Fruit fly (Drosophila melanogaster) whole organism, embryonic: ENCODE measurements around the gene CG14427.
A peak's percentile ranks its signal among the peaks of the same experiment; 100 is the strongest.

ENCODE experiments used
- ATbp ChIP-seq: fragments of 200-800 bp; sonication (Bioruptor generic); optimal IDR thresholded peaks from 2 replicates; lab custom pipeline; 2017; ENCODE audit warnings: missing biosample characterization, mild to moderate bottlenecking, missing genetic modification characterization, missing genetic modification reagents
- BEAF-32 ChIP-seq: fragments of 200-800 bp; sonication (Bioruptor generic); optimal IDR thresholded peaks from 3 replicates; lab custom pipeline; 2017; ENCODE audit warnings: missing biosample characterization, missing genetic modification characterization, mild to moderate bottlenecking, moderate library complexity, missing genetic modification reagents
- Bdp1 ChIP-seq: fragments of 200-800 bp; sonication (Bioruptor generic); optimal IDR thresholded peaks from 3 replicates; lab custom pipeline; 2016; ENCODE audit warnings: missing biosample characterization, missing genetic modification characterization
- CG12236 ChIP-seq: fragments of 200-800 bp; sonication (Bioruptor generic); optimal IDR thresholded peaks from 2 replicates; lab custom pipeline; 2016; ENCODE audit warnings: missing biosample characterization, missing genetic modification characterization
- CG13287 ChIP-seq: fragments of 200-800 bp; sonication (Bioruptor generic); IDR thresholded peaks from 2 replicates; pipeline ENCODE4 v1.3.6; 2022; ENCODE audit warnings: missing biosample characterization, missing genetic modification characterization; ENCODE audit not compliant: partially characterized antibody
- CG1529 ChIP-seq: fragments of 200-800 bp; sonication (Bioruptor generic); optimal IDR thresholded peaks from 3 replicates; lab custom pipeline; 2018; ENCODE audit warnings: missing biosample characterization, missing genetic modification characterization
- CG17186 ChIP-seq: fragments of 200-800 bp; sonication (Bioruptor generic); optimal IDR thresholded peaks from 3 replicates; lab custom pipeline; 2017; ENCODE audit warnings: missing biosample characterization, missing genetic modification reagents, missing genetic modification characterization
- CG17359 ChIP-seq: fragments of 200-800 bp; sonication (Bioruptor generic); optimal IDR thresholded peaks from 3 replicates; lab custom pipeline; 2018; ENCODE audit warnings: missing biosample characterization, mild to moderate bottlenecking, missing genetic modification characterization, moderate library complexity
- CG2116 ChIP-seq: fragments of 200-800 bp; sonication (Bioruptor generic); optimal IDR thresholded peaks from 3 replicates; lab custom pipeline; 2018; ENCODE audit warnings: missing biosample characterization, mild to moderate bottlenecking, missing genetic modification characterization
- CG30020 ChIP-seq: fragments of 200-800 bp; optimal IDR thresholded peaks from 2 replicates; lab custom pipeline; 2019; ENCODE audit warnings: missing biosample characterization, mild to moderate bottlenecking, missing genetic modification characterization, moderate library complexity
- CG34224 ChIP-seq: fragments of 200-800 bp; sonication (Bioruptor generic); IDR thresholded peaks from 3 replicates; pipeline ENCODE4 v1.3.6; 2022; ENCODE audit warnings: missing biosample characterization, missing genetic modification characterization; ENCODE audit not compliant: partially characterized antibody
- CG34376 ChIP-seq: fragments of 200-800 bp; sonication (Bioruptor generic); optimal IDR thresholded peaks from 2 replicates; lab custom pipeline; 2018; ENCODE audit warnings: missing biosample characterization, mild to moderate bottlenecking, missing genetic modification characterization
- CG4328 ChIP-seq: fragments of 200-800 bp; sonication (Bioruptor generic); optimal IDR thresholded peaks from 3 replicates; lab custom pipeline; 2017; ENCODE audit warnings: missing biosample characterization, missing genetic modification reagents, missing genetic modification characterization
- CG4424 ChIP-seq: fragments of 200-800 bp; sonication (Bioruptor generic); optimal IDR thresholded peaks from 3 replicates; lab custom pipeline; 2016; ENCODE audit warnings: missing biosample characterization, missing genetic modification characterization
- CG4617 ChIP-seq: fragments of 200-800 bp; sonication (Bioruptor generic); optimal IDR thresholded peaks from 3 replicates; lab custom pipeline; 2016; ENCODE audit warnings: missing biosample characterization, missing genetic modification characterization, borderline replicate concordance
- CG4820 ChIP-seq: fragments of 200-800 bp; sonication (Bioruptor generic); optimal IDR thresholded peaks from 3 replicates; lab custom pipeline; 2016; ENCODE audit warnings: missing biosample characterization, missing genetic modification characterization
- CG7271 ChIP-seq: fragments of 200-800 bp; sonication (Bioruptor generic); optimal IDR thresholded peaks from 2 replicates; lab custom pipeline; 2018; ENCODE audit warnings: missing biosample characterization, mild to moderate bottlenecking, missing genetic modification characterization, moderate library complexity
- CG7372 ChIP-seq: fragments of 200-800 bp; sonication (Bioruptor generic); IDR thresholded peaks from 2 replicates; pipeline ENCODE4 v1.3.6; 2022; ENCODE audit warnings: missing biosample characterization, missing genetic modification characterization
- CG8765 ChIP-seq: fragments of 200-800 bp; sonication (Bioruptor generic); IDR thresholded peaks from 2 replicates; pipeline ENCODE4 v1.3.6; 2022; ENCODE audit warnings: missing biosample characterization, missing genetic modification characterization
- CG9437 ChIP-seq: fragments of 200-800 bp; sonication (Bioruptor generic); optimal IDR thresholded peaks from 2 replicates; lab custom pipeline; 2018; ENCODE audit warnings: missing biosample characterization, mild to moderate bottlenecking, missing genetic modification characterization
- Dip2 ChIP-seq: fragments of 200-800 bp; sonication (Bioruptor generic); IDR thresholded peaks from 2 replicates; pipeline ENCODE4 v1.3.6; 2022; ENCODE audit warnings: missing biosample characterization, missing genetic modification characterization
- Dip3 ChIP-seq: fragments of 200-800 bp; sonication (Bioruptor generic); optimal IDR thresholded peaks from 3 replicates; lab custom pipeline; 2016; ENCODE audit warnings: missing biosample characterization, missing genetic modification characterization
- Dp ChIP-seq: fragments of 200-800 bp; sonication (Bioruptor generic); optimal IDR thresholded peaks from 2 replicates; lab custom pipeline; 2018; ENCODE audit warnings: missing biosample characterization, mild to moderate bottlenecking, missing genetic modification characterization, moderate library complexity
- E2f2 ChIP-seq: fragments of 200-800 bp; sonication (Bioruptor generic); IDR thresholded peaks from 2 replicates; pipeline ENCODE4 v1.3.6; 2022; ENCODE audit warnings: missing biosample characterization, missing genetic modification characterization
- Gsc ChIP-seq: fragments of 200-800 bp; sonication (Bioruptor generic); IDR thresholded peaks from 2 replicates; pipeline ENCODE4 v1.3.6; 2022; ENCODE audit warnings: missing biosample characterization, missing genetic modification characterization
- Myb ChIP-seq: fragments of 200-800 bp; sonication (Bioruptor generic); optimal IDR thresholded peaks from 2 replicates; lab custom pipeline; 2016; ENCODE audit warnings: missing biosample characterization, missing genetic modification characterization
- Nf-YC ChIP-seq: fragments of 200-800 bp; optimal IDR thresholded peaks from 3 replicates; lab custom pipeline; 2019; ENCODE audit warnings: missing biosample characterization, mild to moderate bottlenecking, missing genetic modification characterization, moderate library complexity
- Oaz ChIP-seq: fragments of 200-800 bp; sonication (Bioruptor generic); IDR thresholded peaks from 2 replicates; pipeline ENCODE4 v1.3.6; 2022; ENCODE audit warnings: missing biosample characterization, missing genetic modification characterization
- Sox100B ChIP-seq: fragments of 200-800 bp; sonication (Bioruptor generic); optimal IDR thresholded peaks from 3 replicates; lab custom pipeline; 2018; ENCODE audit warnings: missing biosample characterization, mild to moderate bottlenecking, missing genetic modification characterization
- Sry-δ ChIP-seq: fragments of 200-800 bp; sonication (Bioruptor generic); optimal IDR thresholded peaks from 2 replicates; lab custom pipeline; 2016; ENCODE audit warnings: missing biosample characterization, missing genetic modification characterization
- al ChIP-seq: fragments of 200-800 bp; sonication (Bioruptor generic); IDR thresholded peaks from 2 replicates; pipeline ENCODE4 v1.3.6; 2022; ENCODE audit warnings: missing biosample characterization, missing genetic modification characterization
- ara ChIP-seq: fragments of 200-800 bp; sonication (Bioruptor generic); IDR thresholded peaks from 2 replicates; pipeline ENCODE4 v1.3.6; 2022; ENCODE audit warnings: missing biosample characterization, missing genetic modification characterization
- az2 ChIP-seq: fragments of 200-800 bp; sonication (Bioruptor generic); optimal IDR thresholded peaks from 3 replicates; lab custom pipeline; 2016; ENCODE audit warnings: missing biosample characterization, missing genetic modification characterization
- chinmo ChIP-seq: fragments of 200-800 bp; sonication (Bioruptor generic); IDR thresholded peaks from 4 replicates; pipeline ENCODE4 v1.3.6; 2022; ENCODE audit warnings: missing biosample characterization, missing genetic modification characterization; ENCODE audit not compliant: partially characterized antibody
- chn ChIP-seq: fragments of 200-800 bp; sonication (Bioruptor generic); optimal IDR thresholded peaks from 2 replicates; lab custom pipeline; 2016; ENCODE audit warnings: missing biosample characterization, missing genetic modification characterization
- da ChIP-seq: fragments of 200-800 bp; sonication (Bioruptor generic); optimal IDR thresholded peaks from 2 replicates; lab custom pipeline; 2016; ENCODE audit warnings: missing biosample characterization, missing genetic modification characterization
- dati ChIP-seq: fragments of 200-800 bp; sonication (Bioruptor generic); IDR thresholded peaks from 2 replicates; pipeline ENCODE4 v1.3.6; 2022; ENCODE audit warnings: missing biosample characterization, missing genetic modification characterization
- dimm ChIP-seq: fragments of 200-800 bp; sonication (Bioruptor generic); IDR thresholded peaks from 2 replicates; pipeline ENCODE4 v1.3.6; 2022; ENCODE audit warnings: missing biosample characterization, missing genetic modification characterization
- fd96Cb ChIP-seq: fragments of 200-800 bp; sonication (Bioruptor generic); optimal IDR thresholded peaks from 2 replicates; lab custom pipeline; 2018; ENCODE audit warnings: missing biosample characterization, mild to moderate bottlenecking, missing genetic modification characterization, moderate library complexity
- gce ChIP-seq: fragments of 200-800 bp; sonication (Bioruptor generic); IDR thresholded peaks from 3 replicates; pipeline ENCODE4 v1.3.6; 2022; ENCODE audit warnings: missing biosample characterization, missing genetic modification characterization
- gsb ChIP-seq: fragments of 200-800 bp; sonication (Bioruptor generic); IDR thresholded peaks from 2 replicates; pipeline ENCODE4 v1.3.6; 2022; ENCODE audit warnings: missing biosample characterization, missing genetic modification characterization
- hbn ChIP-seq: fragments of 200-800 bp; sonication (Bioruptor generic); IDR thresholded peaks from 2 replicates; pipeline ENCODE4 v1.3.6; 2022; ENCODE audit warnings: missing biosample characterization, missing genetic modification characterization; ENCODE audit not compliant: partially characterized antibody
- hth ChIP-seq: fragments of >200 bp; optimal IDR thresholded peaks from 2 replicates; lab custom pipeline; 2017; ENCODE audit warnings: inconsistent platforms
- lab ChIP-seq: fragments of 200-800 bp; sonication (Bioruptor generic); optimal IDR thresholded peaks from 3 replicates; lab custom pipeline; 2017; ENCODE audit warnings: missing biosample characterization, missing genetic modification characterization, mild to moderate bottlenecking, moderate library complexity, missing genetic modification reagents
- nau ChIP-seq: fragments of 200-800 bp; sonication (Bioruptor generic); optimal IDR thresholded peaks from 3 replicates; lab custom pipeline; 2017; ENCODE audit warnings: missing biosample characterization, mild to moderate bottlenecking, missing genetic modification characterization, missing genetic modification reagents
- nom ChIP-seq: fragments of 200-800 bp; sonication (Bioruptor generic); optimal IDR thresholded peaks from 2 replicates; lab custom pipeline; 2017; ENCODE audit warnings: missing biosample characterization, missing genetic modification characterization, mild to moderate bottlenecking, moderate library complexity, missing genetic modification reagents
- rib ChIP-seq: fragments of 200-800 bp; sonication (Bioruptor generic); IDR thresholded peaks from 2 replicates; pipeline ENCODE4 v1.3.6; 2022; ENCODE audit warnings: missing biosample characterization, missing genetic modification characterization
- run ChIP-seq: fragments of 200-800 bp; sonication (Bioruptor generic); optimal IDR thresholded peaks from 3 replicates; lab custom pipeline; 2018; ENCODE audit warnings: missing biosample characterization, mild to moderate bottlenecking, missing genetic modification characterization
- trem ChIP-seq: fragments of 200-800 bp; optimal IDR thresholded peaks from 3 replicates; lab custom pipeline; 2019; ENCODE audit warnings: missing biosample characterization, mild to moderate bottlenecking, missing genetic modification characterization, moderate library complexity
- trh ChIP-seq: fragments of 200-800 bp; sonication (Bioruptor generic); optimal IDR thresholded peaks from 2 replicates; lab custom pipeline; 2016; ENCODE audit warnings: missing biosample characterization, missing genetic modification characterization
- ttk ChIP-seq: fragments of 200-800 bp; sonication (Bioruptor generic); IDR thresholded peaks from 2 replicates; pipeline ENCODE4 v2.1.2; 2022; ENCODE audit warnings: missing biosample characterization, missing genetic modification characterization

The CG14427 gene

dm6 chrX:7074316-7074925, 34.0 kb downstream of the CG14427 start:
- TF ChIP-seq Dip3 (GFP tag; lab: Kevin White, UChicago) (no peak), CG30020 (tag; lab: Kevin White, UChicago) (no peak), Oaz (GFP tag; lab: Robert Waterston, UW) (no peak), Dip2 (GFP tag; lab: Robert Waterston, UW) (no peak), CG12236 (GFP tag; lab: Kevin White, UChicago) (no peak), chinmo (GFP tag; lab: Robert Waterston, UW) (no peak), Sox100B (no peak), ttk (GFP tag; lab: Robert Waterston, UW) (no peak), Dp (GFP tag; lab: Kevin White, UChicago) (peak; percentile 49), gce (no peak), dimm (no peak), CG1529 (no peak), Myb (GFP tag; lab: Kevin White, UChicago) (peak; percentile 82), Bdp1 (no peak), rib (GFP tag; lab: Robert Waterston, UW) (no peak), CG17359 (tag; lab: Kevin White, UChicago) (no peak), CG4424 (GFP tag; lab: Kevin White, UChicago) (no peak), CG17186 (GFP tag; lab: Kevin White, UChicago) (peak; percentile 98), chn (GFP tag; lab: Kevin White, UChicago) (no peak), dati (GFP tag; lab: Robert Waterston, UW) (no peak), lab (GFP tag; lab: Kevin White, UChicago) (no peak), BEAF-32 (GFP tag; lab: Kevin White, UChicago) (peak; percentile 49), az2 (GFP tag; lab: Kevin White, UChicago) (no peak), CG4820 (no peak), CG34224 (GFP tag; lab: Robert Waterston, UW) (no peak), nom (GFP tag; lab: Kevin White, UChicago) (no peak), CG7271 (tag; lab: Kevin White, UChicago) (no peak), CG2116 (GFP tag; lab: Kevin White, UChicago) (peak; percentile 5), CG4328 (GFP tag; lab: Kevin White, UChicago) (no peak), gsb (no peak), trh (GFP tag; lab: Kevin White, UChicago) (no peak), da (no peak), CG34376 (GFP tag; lab: Kevin White, UChicago) (no peak), nau (GFP tag; lab: Kevin White, UChicago) (no peak), CG9437 (GFP tag; lab: Kevin White, UChicago) (peak; percentile 95), E2f2 (GFP tag; lab: Robert Waterston, UW) (peak; percentile 58), CG7372 (GFP tag; lab: Robert Waterston, UW) (no peak), Gsc (GFP tag; lab: Robert Waterston, UW) (no peak), Sry-δ (GFP tag; lab: Kevin White, UChicago) (peak; percentile 54), CG13287 (GFP tag; lab: Robert Waterston, UW) (no peak; the same call in 1 of the 2 replicates), hth (lab: Kevin White, UChicago) (no peak), fd96Cb (tag; lab: Kevin White, UChicago) (no peak), run (no peak), hbn (GFP tag; lab: Robert Waterston, UW) (no peak), ATbp (GFP tag; lab: Kevin White, UChicago) (no peak), trem (tag; lab: Kevin White, UChicago) (no peak), Nf-YC (tag; lab: Kevin White, UChicago) (no peak), CG4617 (GFP tag; lab: Kevin White, UChicago) (no peak), al (GFP tag; lab: Robert Waterston, UW) (no peak), CG8765 (GFP tag; lab: Robert Waterston, UW) (no peak), ara (no peak)
